Fruit fly (Drosophila melanogaster) whole organism, embryonic: ENCODE data around the gene CG43915.

ENCODE experiments used
- Asciz ChIP-seq: fragments of 200-800 bp; sonication (Bioruptor generic); optimal IDR thresholded peaks from 2 replicates; lab custom pipeline; 2017; ENCODE audit warnings: missing biosample characterization, mild to moderate bottlenecking, missing genetic modification characterization, missing genetic modification reagents
- B-H2 ChIP-seq: fragments of 200-800 bp; sonication (Bioruptor generic); optimal IDR thresholded peaks from 2 replicates; lab custom pipeline; 2018; ENCODE audit warnings: missing biosample characterization, mild to moderate bottlenecking, missing genetic modification characterization
- CG10959 ChIP-seq: fragments of 200-800 bp; sonication (Bioruptor generic); IDR thresholded peaks from 2 replicates; pipeline ENCODE4 v1.3.6; 2022; ENCODE audit warnings: missing biosample characterization, missing genetic modification characterization
- CG11085 ChIP-seq: fragments of 200-800 bp; sonication (Bioruptor generic); IDR thresholded peaks from 2 replicates; pipeline ENCODE4 v1.3.6; 2022; ENCODE audit warnings: missing biosample characterization, missing genetic modification characterization
- CG11504 ChIP-seq: fragments of 200-800 bp; sonication (Bioruptor generic); optimal IDR thresholded peaks from 3 replicates; lab custom pipeline; 2019; ENCODE audit warnings: missing biosample characterization, mild to moderate bottlenecking, missing genetic modification characterization, moderate library complexity
- CG11723 ChIP-seq: fragments of 200-800 bp; sonication (Bioruptor generic); optimal IDR thresholded peaks from 2 replicates; lab custom pipeline; 2017; ENCODE audit warnings: missing biosample characterization, mild to moderate bottlenecking, missing genetic modification characterization
- CG12071 ChIP-seq: fragments of 200-800 bp; sonication (Bioruptor generic); optimal IDR thresholded peaks from 3 replicates; lab custom pipeline; 2018; ENCODE audit warnings: missing biosample characterization, mild to moderate bottlenecking, missing genetic modification characterization
- CG12104 ChIP-seq: fragments of 200-800 bp; sonication (Bioruptor generic); optimal IDR thresholded peaks from 3 replicates; lab custom pipeline; 2016; ENCODE audit warnings: missing biosample characterization, missing genetic modification characterization
- CG12299 ChIP-seq: fragments of 200-800 bp; sonication (Bioruptor generic); optimal IDR thresholded peaks from 2 replicates; lab custom pipeline; 2018; ENCODE audit warnings: missing biosample characterization, mild to moderate bottlenecking, missing genetic modification characterization
- CG1602 ChIP-seq: fragments of 200-800 bp; sonication (Bioruptor generic); optimal IDR thresholded peaks from 3 replicates; lab custom pipeline; 2016; ENCODE audit warnings: missing biosample characterization, missing genetic modification characterization
- CG18764 ChIP-seq: fragments of 200-800 bp; sonication (Bioruptor generic); optimal IDR thresholded peaks from 3 replicates; lab custom pipeline; 2016; ENCODE audit warnings: missing biosample characterization, missing genetic modification characterization
- CG31441 ChIP-seq: fragments of 200-800 bp; sonication (Bioruptor generic); IDR thresholded peaks from 2 replicates; pipeline ENCODE4 v1.3.6; 2022; ENCODE audit warnings: missing biosample characterization, missing genetic modification characterization
- CG4360 ChIP-seq: fragments of 200-800 bp; sonication (Bioruptor generic); IDR thresholded peaks from 2 replicates; pipeline ENCODE4 v1.3.6; 2022; ENCODE audit warnings: missing biosample characterization, missing genetic modification characterization
- CG4730 ChIP-seq: fragments of 200-800 bp; sonication (Bioruptor generic); IDR thresholded peaks from 2 replicates; pipeline ENCODE4 v1.3.6; 2022; ENCODE audit warnings: missing biosample characterization, missing genetic modification characterization
- CG5245 ChIP-seq: fragments of 200-800 bp; sonication (Bioruptor generic); optimal IDR thresholded peaks from 3 replicates; lab custom pipeline; 2016; ENCODE audit warnings: missing biosample characterization, missing genetic modification characterization
- CG6683 ChIP-seq: fragments of 200-800 bp; sonication (Bioruptor generic); optimal IDR thresholded peaks from 2 replicates; lab custom pipeline; 2017; ENCODE audit warnings: missing biosample characterization, mild to moderate bottlenecking, missing genetic modification characterization, missing genetic modification reagents
- CG7963 ChIP-seq: fragments of 200-800 bp; sonication (Bioruptor generic); IDR thresholded peaks from 3 replicates; pipeline ENCODE4 v1.3.6; 2022; ENCODE audit warnings: missing biosample characterization, missing genetic modification characterization; ENCODE audit not compliant: partially characterized antibody
- CG9727 ChIP-seq: fragments of 200-800 bp; sonication (Bioruptor generic); optimal IDR thresholded peaks from 3 replicates; lab custom pipeline; 2017; ENCODE audit warnings: missing biosample characterization, mild to moderate bottlenecking, missing genetic modification characterization
- Dip3 ChIP-seq: fragments of 200-800 bp; sonication (Bioruptor generic); optimal IDR thresholded peaks from 3 replicates; lab custom pipeline; 2016; ENCODE audit warnings: missing biosample characterization, missing genetic modification characterization
- E2f1 ChIP-seq: fragments of 200-800 bp; sonication (Bioruptor generic); IDR thresholded peaks from 2 replicates; pipeline ENCODE4 v1.3.6; 2022; ENCODE audit warnings: missing biosample characterization, missing genetic modification characterization
- H2.0 ChIP-seq: fragments of 200-800 bp; sonication (Bioruptor generic); IDR thresholded peaks from 2 replicates; pipeline ENCODE4 v1.3.6; 2022; ENCODE audit warnings: missing biosample characterization, missing genetic modification characterization
- HHEX ChIP-seq: fragments of 200-800 bp; sonication (Bioruptor generic); optimal IDR thresholded peaks from 3 replicates; lab custom pipeline; 2017; ENCODE audit warnings: missing biosample characterization, mild to moderate bottlenecking, missing genetic modification characterization, missing genetic modification reagents
- Hr78 ChIP-seq, 2 experiments: fragments of 200-800 bp in 1 of 2; fragments of >200 bp in 1 of 2; sonication (Bioruptor generic) in 1 of 2; optimal IDR thresholded peaks; 2 replicates each; lab custom pipeline; 2017 to 2019; ENCODE audit warnings: missing biosample characterization in 2 of 2, missing genetic modification characterization in 2 of 2, mild to moderate bottlenecking in 1 of 2, moderate library complexity in 1 of 2
- NC2β ChIP-seq: fragments of 200-800 bp; sonication (Bioruptor generic); optimal IDR thresholded peaks from 2 replicates; lab custom pipeline; 2016; ENCODE audit warnings: missing biosample characterization, missing genetic modification characterization
- Nf-YC ChIP-seq: fragments of 200-800 bp; optimal IDR thresholded peaks from 3 replicates; lab custom pipeline; 2019; ENCODE audit warnings: missing biosample characterization, mild to moderate bottlenecking, missing genetic modification characterization, moderate library complexity
- Scr ChIP-seq: fragments of 200-800 bp; sonication (Bioruptor generic); IDR thresholded peaks from 2 replicates; pipeline ENCODE4 v1.3.6; 2022; ENCODE audit warnings: missing biosample characterization, missing genetic modification characterization; ENCODE audit not compliant: partially characterized antibody
- Xbp1 ChIP-seq: fragments of 200-800 bp; sonication (Bioruptor generic); optimal IDR thresholded peaks from 3 replicates; lab custom pipeline; 2016; ENCODE audit warnings: missing biosample characterization, mild to moderate bottlenecking, missing genetic modification characterization
- al ChIP-seq: fragments of 200-800 bp; sonication (Bioruptor generic); IDR thresholded peaks from 2 replicates; pipeline ENCODE4 v1.3.6; 2022; ENCODE audit warnings: missing biosample characterization, missing genetic modification characterization
- cato ChIP-seq: fragments of 200-800 bp; sonication (Bioruptor generic); optimal IDR thresholded peaks from 2 replicates; lab custom pipeline; 2016; ENCODE audit warnings: missing biosample characterization, missing genetic modification characterization, borderline replicate concordance
- corto ChIP-seq: fragments of 200-800 bp; sonication (Bioruptor generic); optimal IDR thresholded peaks from 2 replicates; lab custom pipeline; 2016; ENCODE audit warnings: missing biosample characterization, mild to moderate bottlenecking, missing genetic modification characterization, moderate library complexity
- eve ChIP-seq, 2 experiments: fragments of >200 bp; optimal IDR thresholded peaks; 2 replicates each; lab custom pipeline; 2017; ENCODE audit warnings: missing biosample characterization in 2 of 2, missing genetic modification characterization in 2 of 2
- ewg ChIP-seq: fragments of 200-800 bp; sonication (Bioruptor generic); optimal IDR thresholded peaks from 3 replicates; lab custom pipeline; 2017; ENCODE audit warnings: mild to moderate bottlenecking, missing biosample characterization, missing genetic modification reagents, missing genetic modification characterization
- fd102C ChIP-seq: fragments of 200-800 bp; sonication (Bioruptor generic); optimal IDR thresholded peaks from 2 replicates; lab custom pipeline; 2018; ENCODE audit warnings: missing biosample characterization, mild to moderate bottlenecking, missing genetic modification characterization, moderate library complexity
- fd64A ChIP-seq: fragments of 200-800 bp; sonication (Bioruptor generic); optimal IDR thresholded peaks from 3 replicates; lab custom pipeline; 2018; ENCODE audit warnings: missing biosample characterization, mild to moderate bottlenecking, missing genetic modification characterization
- fu2 ChIP-seq: fragments of 200-800 bp; sonication (Bioruptor generic); optimal IDR thresholded peaks from 2 replicates; lab custom pipeline; 2016; ENCODE audit warnings: missing biosample characterization, missing genetic modification characterization
- insv ChIP-seq, 2 experiments: fragments of 200-800 bp; sonication (Bioruptor generic); optimal IDR thresholded peaks; 3 replicates each; lab custom pipeline; 2016 to 2018; ENCODE audit warnings: missing biosample characterization in 2 of 2, missing genetic modification characterization in 2 of 2
- inv ChIP-seq: fragments of 200-800 bp; sonication (Bioruptor generic); IDR thresholded peaks from 2 replicates; pipeline ENCODE4 v1.3.6; 2022; ENCODE audit warnings: missing biosample characterization, missing genetic modification characterization; ENCODE audit not compliant: partially characterized antibody
- ken ChIP-seq: fragments of 200-800 bp; sonication (Bioruptor generic); IDR thresholded peaks from 3 replicates; pipeline ENCODE4 v1.3.6; 2022; ENCODE audit warnings: missing biosample characterization, missing genetic modification characterization
- kni ChIP-seq: fragments of 200-800 bp; sonication (Bioruptor generic); optimal IDR thresholded peaks from 3 replicates; lab custom pipeline; 2017; ENCODE audit warnings: mild to moderate bottlenecking, missing biosample characterization, missing genetic modification reagents, missing genetic modification characterization
- lola ChIP-seq, 3 experiments: fragments of >200 bp in 2 of 3; fragments of 200-800 bp in 1 of 3; sonication (Bioruptor generic) in 1 of 3; optimal IDR thresholded peaks; 2 replicates each; lab custom pipeline; 2017 to 2019; ENCODE audit warnings: missing biosample characterization in 3 of 3, missing genetic modification characterization in 3 of 3, mild to moderate bottlenecking in 1 of 3, moderate library complexity in 1 of 3
- pb ChIP-seq: fragments of 200-800 bp; sonication (Bioruptor generic); optimal IDR thresholded peaks from 3 replicates; lab custom pipeline; 2016; ENCODE audit warnings: missing biosample characterization, missing genetic modification characterization
- pho ChIP-seq: fragments of 200-800 bp; sonication (Bioruptor generic); optimal IDR thresholded peaks from 2 replicates; lab custom pipeline; 2016; ENCODE audit warnings: missing biosample characterization, missing genetic modification characterization
- pnt ChIP-seq: fragments of 200-800 bp; sonication (Bioruptor generic); optimal IDR thresholded peaks from 3 replicates; lab custom pipeline; 2016; ENCODE audit warnings: missing biosample characterization, missing genetic modification characterization
- prd ChIP-seq, 3 experiments: fragments of >200 bp in 2 of 3; fragments of 200-800 bp in 1 of 3; sonication (Bioruptor generic) in 1 of 3; optimal IDR thresholded peaks in 2 of 3; IDR thresholded peaks in 1 of 3; 2 replicates in 2 of 3; 3 replicates in 1 of 3; pipeline versions ENCODE4 v1.3.6 to Lab custom; 2017 to 2022; ENCODE audit warnings: missing biosample characterization in 1 of 3, missing genetic modification characterization in 1 of 3
- psq ChIP-seq: fragments of 200-800 bp; sonication (Bioruptor generic); optimal IDR thresholded peaks from 2 replicates; lab custom pipeline; 2017; ENCODE audit warnings: missing biosample characterization, missing genetic modification characterization
- sisA ChIP-seq: fragments of 200-800 bp; sonication (Bioruptor generic); IDR thresholded peaks from 2 replicates; pipeline ENCODE4 v1.3.6; 2022; ENCODE audit warnings: missing biosample characterization, missing genetic modification characterization
- slbo ChIP-seq: fragments of 200-800 bp; sonication (Bioruptor generic); IDR thresholded peaks from 2 replicates; pipeline ENCODE4 v1.3.6; 2022; ENCODE audit warnings: missing biosample characterization, missing genetic modification characterization
- tap ChIP-seq: fragments of 200-800 bp; optimal IDR thresholded peaks from 3 replicates; lab custom pipeline; 2019; ENCODE audit warnings: missing biosample characterization, mild to moderate bottlenecking, missing genetic modification characterization, moderate library complexity
- tin ChIP-seq: fragments of 200-800 bp; sonication (Bioruptor generic); optimal IDR thresholded peaks from 3 replicates; lab custom pipeline; 2016; ENCODE audit warnings: missing biosample characterization, missing genetic modification characterization
- unpg ChIP-seq: fragments of 200-800 bp; sonication (Bioruptor generic); optimal IDR thresholded peaks from 3 replicates; lab custom pipeline; 2018; ENCODE audit warnings: missing biosample characterization, mild to moderate bottlenecking, missing genetic modification characterization, moderate library complexity

The CG43915 gene

dm6 chr3L:3932742-3933289 is 39.9 kb upstream of the CG43915 start (continued):
- no peak for TF ChIP-seq pnt (GFP tag; lab: Kevin White, UChicago)
- no peak for TF ChIP-seq E2f1 (GFP tag; lab: Robert Waterston, UW)
- TF ChIP-seq kni (GFP tag; lab: Kevin White, UChicago) = no peak
- TF ChIP-seq CG10959 (GFP tag; lab: Robert Waterston, UW) = no peak
- no peak for TF ChIP-seq al (GFP tag; lab: Robert Waterston, UW)
- TF ChIP-seq unpg (GFP tag; lab: Kevin White, UChicago) = peak; percentile 37
- no peak for TF ChIP-seq CG11085 (GFP tag; lab: Robert Waterston, UW)
- TF ChIP-seq Hr78 (GFP tag; optimal IDR thresholded peaks at IDR 0.05; lab: Kevin White, UChicago) = no peak
- no peak for TF ChIP-seq Scr (GFP tag; lab: Robert Waterston, UW)
- TF ChIP-seq CG1602 = no peak
- TF ChIP-seq tin = no peak
- no peak for TF ChIP-seq prd (optimal IDR thresholded peaks at IDR 0.05; lab: Kevin White, UChicago)
- no peak for TF ChIP-seq prd (GFP tag; IDR thresholded peaks at IDR 0.05; lab: Robert Waterston, UW)
- no peak for TF ChIP-seq slbo
- no peak for TF ChIP-seq psq (GFP tag; lab: Kevin White, UChicago)
- no peak for TF ChIP-seq H2.0 (GFP tag; lab: Robert Waterston, UW)
- TF ChIP-seq inv (GFP tag; lab: Robert Waterston, UW) = no peak
- no peak for TF ChIP-seq CG4360 (GFP tag; lab: Robert Waterston, UW)
- TF ChIP-seq CG12104 (GFP tag; lab: Kevin White, UChicago) = no peak
- no peak for TF ChIP-seq sisA (GFP tag; lab: Robert Waterston, UW)
- no peak for TF ChIP-seq pho (GFP tag; lab: Kevin White, UChicago)
- peak; percentile 29 for TF ChIP-seq HHEX (GFP tag; lab: Kevin White, UChicago)
- no peak for TF ChIP-seq CG31441 (GFP tag; lab: Robert Waterston, UW)
- no peak for TF ChIP-seq eve (GFP tag; optimal IDR thresholded peaks at IDR 0.05; lab: Kevin White, UChicago)
- TF ChIP-seq CG4730 = no peak
- TF ChIP-seq CG12299 = peak; percentile 16
- no peak for TF ChIP-seq cato (GFP tag; lab: Kevin White, UChicago)
- no peak for TF ChIP-seq insv (GFP tag; optimal IDR thresholded peaks at IDR 0.05; lab: Kevin White, UChicago)
- TF ChIP-seq CG11723 (GFP tag; lab: Kevin White, UChicago) = no peak
- no peak for TF ChIP-seq Xbp1 (GFP tag; lab: Kevin White, UChicago)
- TF ChIP-seq tap (tag; lab: Kevin White, UChicago) = no peak
- TF ChIP-seq Asciz (GFP tag; lab: Kevin White, UChicago) = peak; percentile 7
- TF ChIP-seq Dip3 (GFP tag; lab: Kevin White, UChicago) = no peak
- TF ChIP-seq Nf-YC (tag; lab: Kevin White, UChicago) = no peak
- peak; percentile 1 for TF ChIP-seq CG11504
- TF ChIP-seq fu2 = no peak
- TF ChIP-seq fd64A = no peak
- TF ChIP-seq CG18764 (GFP tag; lab: Kevin White, UChicago) = no peak
- TF ChIP-seq lola (GFP tag; optimal IDR thresholded peaks at IDR 0.05; lab: Kevin White, UChicago) = no peak
- peak; percentile 3 for TF ChIP-seq CG6683 (GFP tag; lab: Kevin White, UChicago)
- TF ChIP-seq B-H2 (GFP tag; lab: Kevin White, UChicago) = peak; percentile 15
- TF ChIP-seq ken (GFP tag; lab: Robert Waterston, UW) = no peak
- no peak for TF ChIP-seq NC2β (GFP tag; lab: Kevin White, UChicago)
- TF ChIP-seq CG12071 (GFP tag; lab: Kevin White, UChicago) = peak; percentile 55
- TF ChIP-seq pb (GFP tag; lab: Kevin White, UChicago) = no peak
- no peak for TF ChIP-seq corto
- no peak for TF ChIP-seq fd102C (GFP tag; lab: Kevin White, UChicago)
- no peak for TF ChIP-seq CG7963 (GFP tag; lab: Robert Waterston, UW)
- no peak for TF ChIP-seq CG9727
- TF ChIP-seq CG5245 (GFP tag; lab: Kevin White, UChicago) = no peak
- TF ChIP-seq ewg (GFP tag; lab: Kevin White, UChicago) = no peak
